Worm (Caenorhabditis elegans): ENCODE results near the gene irld-48.

ce11 chrII:2929846-2930245 lies 26.0 kb upstream of the irld-48 start:
- no peak for TF ChIP-seq ama-1 (optimal IDR thresholded peaks at IDR 0.05)
- no peak for TF ChIP-seq pha-4 (tag; optimal IDR thresholded peaks at IDR 0.05)
- TF ChIP-seq skn-1 (tag; optimal IDR thresholded peaks at IDR 0.05): no peak
- TF ChIP-seq nhr-11 (tag; optimal IDR thresholded peaks at IDR 0.05): no peak
- no peak for TF ChIP-seq ZK546.5 (tag; optimal IDR thresholded peaks at IDR 0.05)
- no peak for TF ChIP-seq R02D3.7 (tag; optimal IDR thresholded peaks at IDR 0.05)
- TF ChIP-seq fos-1 (tag; optimal IDR thresholded peaks at IDR 0.05): no peak
- TF ChIP-seq nhr-237 (tag; optimal IDR thresholded peaks at IDR 0.05): no peak
- no peak for TF ChIP-seq eor-1 (tag; optimal IDR thresholded peaks at IDR 0.05)
- TF ChIP-seq nhr-28 (tag; optimal IDR thresholded peaks at IDR 0.05): no peak
- no peak for TF ChIP-seq elt-3 (tag; optimal IDR thresholded peaks at IDR 0.05)
- TF ChIP-seq ceh-9 (tag; optimal IDR thresholded peaks at IDR 0.05): no peak
- TF ChIP-seq lin-39 (tag; optimal IDR thresholded peaks at IDR 0.05): no peak
